Worm (Caenorhabditis elegans): ENCODE measurements around the gene C01G5.9.

- TF ChIP-seq unc-120 (tag; optimal IDR thresholded peaks at IDR 0.05; ENCODE audit: poor library complexity, severe bottlenecking) (no peak), drap-1 (GFP tag; optimal IDR thresholded peaks at IDR 0.05) (no peak), unc-39 (tag; optimal IDR thresholded peaks at IDR 0.05) (no peak), pha-4 (tag; optimal IDR thresholded peaks at IDR 0.05) (no peak), zip-8 (tag; optimal IDR thresholded peaks at IDR 0.05) (no peak)
Observed at ce11 chrIV:6555388-6556330, 36.0 kb downstream of the C01G5.9 start, which contains the start of gene paqr-1.
